Fruit fly (Drosophila melanogaster) S2 (cell line): ENCODE data around the gene CycY.

Source experiments
- CG8478 ChIP-seq: fragments of >200 bp; optimal IDR thresholded peaks from 2 replicates; lab custom pipeline; 2018
- CTCF ChIP-seq, 2 experiments: fragments of >200 bp; optimal IDR thresholded peaks; 2 replicates each; lab custom pipeline; 2018

CycY gene

dm6 chr2L:11829277-11829676 is 15.7 kb upstream of the CycY start, which contains the start of gene esc:
Gene esc (minus strand): TSS chr2L:11829405.
- TF ChIP-seq CG8478 (lab: Kevin White, UChicago) = no peak
- peak; percentile 9 to 34 for TF ChIP-seq CTCF (optimal IDR thresholded peaks at IDR 0.05; lab: Kevin White, UChicago)

DNA sequence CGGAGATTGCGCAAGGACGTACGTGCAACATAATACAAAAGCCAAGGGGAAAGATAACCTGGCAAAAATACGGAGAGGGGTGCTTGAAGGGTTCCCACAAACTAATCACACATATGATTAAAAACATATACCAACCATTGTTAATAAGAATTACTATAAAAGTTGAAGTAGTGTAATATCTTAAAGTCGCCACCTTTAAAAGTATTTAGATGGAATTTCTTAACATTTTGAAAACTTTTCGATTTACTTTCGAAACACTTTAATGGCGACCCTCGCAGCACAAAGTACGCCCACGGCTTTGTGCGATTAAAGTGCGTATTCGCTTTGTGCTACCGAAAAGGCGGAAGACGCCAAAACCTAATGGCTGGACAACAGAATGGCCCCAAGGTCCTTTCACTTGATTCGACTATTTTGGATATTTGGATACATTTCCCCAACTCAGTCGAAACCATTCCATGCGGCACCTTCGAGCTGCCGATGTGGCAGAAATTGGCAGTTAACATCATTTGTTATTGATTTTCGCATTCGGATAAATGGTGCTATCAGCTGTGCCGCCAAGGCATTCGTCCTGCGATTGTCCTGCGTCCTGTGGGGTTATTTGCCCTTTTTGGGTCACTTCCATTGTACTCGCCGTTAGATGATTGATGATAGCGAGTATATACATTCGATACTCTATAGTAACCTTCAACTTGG is 10.0 kb upstream of the CycY start:
- TF ChIP-seq CG8478 (lab: Kevin White, UChicago) (no peak), CTCF (optimal IDR thresholded peaks at IDR 0.05; lab: Kevin White, UChicago) (no peak)

dm6 chr2L:11816376-11816775 is 2.8 kb upstream of the CycY start:
- TF ChIP-seq CTCF (optimal IDR thresholded peaks at IDR 0.05; lab: Kevin White, UChicago) (peak; percentile 92 to 96), CG8478 (lab: Kevin White, UChicago) (no peak)

DNA sequence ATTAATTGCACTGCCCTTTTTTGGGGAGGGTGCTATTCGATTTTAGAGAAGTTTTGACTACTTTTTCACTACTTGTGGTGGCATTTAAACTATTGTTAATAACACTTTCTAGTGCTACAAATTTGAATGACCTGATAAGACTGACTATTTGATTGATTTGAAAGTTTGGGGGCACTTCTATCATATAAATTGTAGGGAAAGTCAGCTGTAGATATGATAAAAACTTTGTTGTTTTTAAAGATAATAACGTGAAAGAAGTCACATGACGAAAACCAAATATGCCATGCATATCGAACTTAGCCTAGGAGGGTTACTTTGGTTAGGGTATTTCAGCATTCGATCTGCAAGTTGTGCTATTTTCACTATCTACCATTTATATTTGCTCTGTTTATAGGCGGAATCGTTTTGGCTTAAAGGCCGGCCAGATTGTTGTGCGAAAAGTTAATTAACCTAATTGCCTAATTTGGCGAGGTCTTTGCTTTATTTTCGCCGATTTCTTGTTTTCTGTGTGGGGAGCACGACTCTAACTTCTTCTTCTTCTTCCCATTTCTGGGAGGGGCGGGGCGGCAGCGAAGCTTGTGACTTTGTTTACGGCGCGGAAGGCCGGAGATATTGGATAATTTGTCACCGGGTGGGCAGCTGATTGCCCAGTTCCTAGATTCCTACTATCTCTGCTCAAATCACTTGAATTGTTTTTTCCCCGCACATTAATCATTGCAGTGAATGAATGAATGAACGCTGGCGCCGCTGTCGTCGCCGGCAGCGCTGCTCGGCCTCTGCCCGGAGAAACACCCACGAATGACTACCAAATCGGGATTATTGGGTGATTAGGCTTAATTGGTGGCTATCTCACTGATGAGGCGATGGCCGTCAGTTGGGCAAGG is 557 bp downstream of the CycY start:
- TF ChIP-seq CTCF (optimal IDR thresholded peaks at IDR 0.05; lab: Kevin White, UChicago) = no peak
- TF ChIP-seq CG8478 (lab: Kevin White, UChicago) = no peak

dm6 chr2L:11809823-11810222 is 3.8 kb downstream of the CycY start:
- TF ChIP-seq CTCF (optimal IDR thresholded peaks at IDR 0.05; lab: Kevin White, UChicago) (no peak), CG8478 (lab: Kevin White, UChicago) (no peak)

DNA sequence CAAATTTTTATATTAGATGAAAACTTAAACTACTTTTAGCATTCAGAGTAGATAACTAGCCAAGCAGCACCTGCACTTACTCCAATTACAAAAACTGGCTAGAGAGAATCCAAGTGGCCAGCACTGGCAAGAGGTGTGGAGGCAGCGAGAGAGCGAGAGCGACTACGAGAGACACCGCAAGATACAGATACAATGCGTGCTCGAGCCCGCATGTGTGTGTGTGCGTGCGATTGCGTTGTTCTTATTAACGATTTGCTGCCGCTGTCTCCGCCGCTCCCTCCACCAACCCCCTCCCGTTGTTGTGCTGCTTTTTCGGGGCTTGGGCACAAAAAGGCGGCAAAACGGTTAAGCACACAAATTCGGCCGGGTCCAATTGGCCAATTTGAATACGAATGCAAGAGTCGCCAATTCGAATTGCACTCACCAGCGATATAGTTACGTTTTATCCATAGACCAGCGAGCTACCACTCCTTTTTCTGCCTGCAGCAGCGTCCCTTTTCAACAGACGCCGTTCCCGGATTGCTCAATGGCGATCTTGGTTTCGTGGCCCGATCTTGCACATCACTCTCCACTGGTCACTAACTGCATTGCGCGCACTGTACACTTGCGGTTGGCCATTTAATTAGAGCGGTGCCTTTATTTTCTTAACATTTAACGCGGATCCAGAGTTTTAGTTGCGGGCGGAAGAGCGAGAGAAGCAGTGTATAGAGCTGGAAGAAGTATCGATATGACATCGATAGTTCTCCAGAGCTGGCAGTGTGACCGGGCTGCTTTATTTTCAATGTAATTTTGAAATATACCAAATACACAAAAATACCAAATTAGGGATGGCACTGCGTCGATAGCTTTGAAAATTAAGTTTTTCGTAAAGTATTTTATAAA is 4.6 kb downstream of the CycY start, which contains the start of gene crol:
TSS of gene crol (minus strand) at position 737 of the 882 bp plus-strand sequence.
- TF ChIP-seq CG8478 (lab: Kevin White, UChicago) (no peak), CTCF (optimal IDR thresholded peaks at IDR 0.05; lab: Kevin White, UChicago) (peak in 1 of 2 experiments; percentile 16)

DNA sequence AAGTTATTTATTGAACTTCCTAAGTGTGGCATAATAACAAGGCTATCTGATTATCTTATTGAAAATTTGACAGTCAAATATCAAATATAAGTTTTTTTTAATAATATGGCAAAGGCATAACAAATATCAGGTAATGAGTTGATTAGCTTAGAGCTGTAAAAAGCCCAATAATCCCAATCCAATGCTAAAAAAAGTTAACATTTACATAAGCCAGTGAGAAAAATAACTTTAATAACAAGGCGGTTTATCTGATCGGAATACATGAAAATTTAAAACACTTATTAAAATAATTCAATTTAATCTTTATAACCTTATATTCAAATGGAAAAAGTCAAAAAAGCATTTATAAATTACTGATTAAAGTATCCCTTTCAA is 5.3 kb downstream of the CycY start:
- no peak for TF ChIP-seq CG8478 (lab: Kevin White, UChicago)
- TF ChIP-seq CTCF (optimal IDR thresholded peaks at IDR 0.05; lab: Kevin White, UChicago) = no peak

- no peak for TF ChIP-seq CTCF (optimal IDR thresholded peaks at IDR 0.05; lab: Kevin White, UChicago)
- TF ChIP-seq CG8478 (lab: Kevin White, UChicago) = no peak
Observed at dm6 chr2L:11807697-11808226, 5.8 kb downstream of the CycY start.

DNA sequence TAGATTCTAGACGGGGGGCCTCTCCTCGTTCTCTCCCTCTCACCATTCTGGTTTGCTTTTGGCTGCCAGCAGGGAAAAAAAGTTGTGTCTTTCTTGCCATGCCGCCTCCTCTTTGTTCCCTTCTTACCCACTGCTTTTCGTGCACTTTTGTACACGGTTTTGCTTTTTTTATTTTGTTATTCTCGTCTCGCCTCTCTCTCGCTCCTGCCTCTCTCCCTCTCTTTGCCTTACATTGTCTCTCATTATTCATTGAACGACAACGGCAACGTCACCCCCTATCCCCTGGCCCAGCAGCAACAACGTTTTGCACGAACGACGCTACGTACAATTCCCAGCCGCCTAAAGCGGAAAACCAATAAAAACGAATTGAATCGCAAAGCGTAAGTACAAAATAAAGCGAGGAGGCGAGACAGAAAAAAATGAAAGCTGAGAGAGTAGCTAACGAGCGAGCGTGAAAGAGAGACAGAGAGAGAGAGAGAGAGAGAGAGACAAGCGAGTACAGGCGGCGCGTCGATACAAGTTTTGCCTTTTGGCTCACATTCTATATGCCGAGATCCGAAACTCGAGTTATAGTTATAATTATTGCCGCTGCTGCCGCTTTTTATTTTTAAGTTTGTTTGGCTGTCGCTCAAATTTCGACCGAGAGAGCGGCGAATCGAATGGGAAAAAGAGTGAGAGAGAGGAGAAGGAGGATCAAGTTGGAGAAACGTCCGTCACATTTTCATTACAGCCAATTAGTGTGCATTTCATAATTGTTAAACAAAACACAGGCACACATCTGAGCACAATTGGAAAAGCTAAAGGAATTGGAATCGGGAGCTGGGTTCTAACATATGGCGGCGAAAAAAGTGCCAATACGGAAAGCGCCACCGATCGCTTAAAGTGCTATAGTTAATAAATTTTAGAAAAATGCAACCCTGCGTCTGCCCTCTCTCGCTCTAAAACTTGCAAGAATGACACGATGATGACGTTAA is 6.6 kb downstream of the CycY start:
- TF ChIP-seq CTCF (optimal IDR thresholded peaks at IDR 0.05; lab: Kevin White, UChicago) = no peak
- TF ChIP-seq CG8478 (lab: Kevin White, UChicago) = no peak

DNA sequence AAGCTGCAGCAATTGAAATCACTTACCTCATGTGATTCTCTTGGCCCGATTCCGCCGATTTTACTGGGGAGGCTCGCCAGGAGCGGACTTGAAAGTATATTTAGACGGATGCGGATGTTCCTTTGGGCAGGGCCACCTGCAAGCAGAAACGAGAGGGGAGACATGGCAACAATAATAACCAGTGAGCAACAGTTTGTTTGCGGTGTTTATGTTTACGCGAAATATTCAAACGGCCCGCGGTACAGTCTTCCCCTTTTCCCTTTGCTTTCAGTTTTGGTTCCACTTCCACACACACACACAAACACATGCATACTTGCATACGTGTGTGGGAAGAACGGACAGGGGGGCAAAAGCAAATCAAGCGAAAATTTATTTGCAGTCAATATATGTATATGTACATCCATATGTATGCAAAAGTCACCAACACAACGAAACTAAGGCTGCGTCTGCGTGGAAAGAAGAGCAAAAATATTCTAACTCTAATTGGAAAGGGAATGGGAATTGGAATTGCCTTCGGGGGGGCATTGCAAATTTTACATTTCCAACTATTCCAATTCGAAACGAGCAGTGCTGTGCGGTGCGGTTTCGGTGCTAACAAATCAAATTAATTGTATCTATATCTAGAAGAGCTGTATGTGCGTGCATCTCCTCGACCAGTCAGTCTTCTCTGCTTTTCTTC is 7.4 kb downstream of the CycY start:
- TF ChIP-seq CG8478 (lab: Kevin White, UChicago) (no peak), CTCF (optimal IDR thresholded peaks at IDR 0.05; lab: Kevin White, UChicago) (no peak)

DNA sequence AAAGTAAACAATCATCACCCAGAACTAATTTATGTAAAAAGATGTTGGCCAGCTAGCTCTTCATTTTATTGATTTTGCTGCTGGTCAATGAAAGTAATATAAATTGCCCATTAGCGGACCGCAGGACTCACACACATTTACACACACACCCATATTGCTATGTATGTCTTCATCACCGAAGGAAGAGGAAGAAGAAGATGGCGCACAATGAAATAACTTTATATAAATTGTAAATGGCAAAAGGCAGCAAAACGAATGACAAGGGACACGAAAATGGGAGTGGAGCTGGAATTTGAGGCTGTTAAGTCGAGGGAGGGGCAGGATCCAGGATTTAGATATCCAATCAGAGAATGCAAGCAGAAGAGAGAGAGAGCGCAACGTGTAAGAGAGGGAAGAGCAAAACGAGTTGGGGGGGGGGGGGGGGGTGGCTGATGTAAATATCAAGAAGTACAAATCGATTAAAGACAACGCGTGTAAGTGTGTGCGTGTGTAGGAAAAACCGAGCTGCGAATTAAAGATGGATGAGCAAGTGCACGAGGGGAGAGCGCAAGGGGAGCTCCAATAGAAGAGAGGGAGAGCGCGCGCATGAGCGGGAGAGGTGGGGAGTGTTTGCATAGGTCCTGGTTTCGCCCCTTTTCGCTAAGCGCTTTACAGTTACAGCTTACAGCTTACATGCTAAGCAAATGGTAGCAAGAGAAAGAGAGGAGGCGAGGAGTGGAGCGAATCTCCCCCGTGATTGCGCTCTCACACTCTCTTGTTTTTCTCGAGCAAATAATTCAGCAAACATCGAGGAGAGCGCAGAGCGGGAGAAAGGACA is 9.1 kb downstream of the CycY start:
- TF ChIP-seq CTCF (optimal IDR thresholded peaks at IDR 0.05; lab: Kevin White, UChicago) = no peak
- TF ChIP-seq CG8478 (lab: Kevin White, UChicago) = no peak

DNA sequence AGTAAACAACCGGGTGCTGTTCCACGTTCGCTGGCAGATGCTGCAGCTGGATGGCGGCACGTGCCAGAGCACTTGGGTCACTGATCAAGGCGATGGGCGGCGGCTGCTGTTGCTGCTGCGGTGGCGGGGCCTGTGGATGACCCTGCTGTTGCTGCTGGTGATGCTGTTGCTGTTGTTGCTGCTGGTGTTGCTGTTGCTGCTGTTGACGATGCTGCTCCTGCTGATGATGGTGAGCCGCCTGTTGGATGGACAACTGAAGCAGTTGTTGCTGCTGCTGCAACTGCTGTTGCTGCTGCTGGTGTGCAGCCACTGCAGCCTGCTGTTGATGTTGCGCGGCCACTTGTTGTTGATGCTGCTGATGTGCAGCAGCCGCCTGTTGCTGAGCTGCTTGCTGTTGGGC is 16.5 kb downstream of the CycY start:
- TF ChIP-seq CTCF (optimal IDR thresholded peaks at IDR 0.05; lab: Kevin White, UChicago) (no peak), CG8478 (lab: Kevin White, UChicago) (no peak)
